Worm (Caenorhabditis elegans): ENCODE data around the gene wrt-9.

Gene wrt-9

ce11 chrX:1603709-1604108 lies 27.3 kb downstream of the wrt-9 start:
- peak; percentile 75 for TF ChIP-seq elt-2 (tag; optimal IDR thresholded peaks at IDR 0.05)
- no peak for TF ChIP-seq nhr-28 (tag; optimal IDR thresholded peaks at IDR 0.05)
- TF ChIP-seq aly-2 (tag; optimal IDR thresholded peaks at IDR 0.05): no peak
- no peak for TF ChIP-seq ztf-11 (tag; optimal IDR thresholded peaks at IDR 0.05)

ce11 chrX:1604606-1605005 lies 28.2 kb downstream of the wrt-9 start, which contains the start of gene H11E01.3:
Gene H11E01.3, plus strand, starts transcription at chrX:1604906.
- no peak for TF ChIP-seq fos-1 (tag; optimal IDR thresholded peaks at IDR 0.05)

ce11 chrX:1612948-1613347 lies 36.5 kb downstream of the wrt-9 start:
- TF ChIP-seq eor-1 (tag; optimal IDR thresholded peaks at IDR 0.05) (no peak), pqm-1 (tag; optimal IDR thresholded peaks at IDR 0.05) (no peak), fkh-10 (GFP tag; optimal IDR thresholded peaks at IDR 0.05) (no peak), nhr-23 (tag; optimal IDR thresholded peaks at IDR 0.05) (no peak), nhr-76 (tag; optimal IDR thresholded peaks at IDR 0.05) (no peak)

- TF ChIP-seq ceh-28 (tag; optimal IDR thresholded peaks at IDR 0.05) (no peak), nhr-28 (tag; optimal IDR thresholded peaks at IDR 0.05) (no peak), egl-27 (tag; optimal IDR thresholded peaks at IDR 0.05) (no peak), elt-3 (tag; optimal IDR thresholded peaks at IDR 0.05) (no peak), skn-1 (tag; optimal IDR thresholded peaks at IDR 0.05) (no peak), ceh-16 (tag; optimal IDR thresholded peaks at IDR 0.05) (no peak), nhr-43 (tag; optimal IDR thresholded peaks at IDR 0.05; ENCODE audit: poor library complexity, severe bottlenecking) (no peak), mdl-1 (tag; optimal IDR thresholded peaks at IDR 0.05) (no peak), nhr-237 (tag; optimal IDR thresholded peaks at IDR 0.05) (no peak), nhr-12 (tag; optimal IDR thresholded peaks at IDR 0.05) (no peak), hmg-11 (tag; optimal IDR thresholded peaks at IDR 0.05) (no peak), unc-62 (GFP tag; optimal IDR thresholded peaks at IDR 0.05) (no peak), ama-1 (optimal IDR thresholded peaks at IDR 0.05) (no peak), nhr-67 (tag; optimal IDR thresholded peaks at IDR 0.05) (no peak)
These were observed 37.4 kb downstream of the wrt-9 start for ce11 chrX:1613860-1614259.

ce11 chrX:1620678-1621449 lies 44.4 kb downstream of the wrt-9 start, which contains the start of gene H11E01.2:
Gene H11E01.2, plus strand, starts transcription at chrX:1621057.
- no peak for TF ChIP-seq zag-1 (tag; optimal IDR thresholded peaks at IDR 0.05)
- TF ChIP-seq ceh-16 (tag; optimal IDR thresholded peaks at IDR 0.05): no peak
- TF ChIP-seq nhr-43 (tag; optimal IDR thresholded peaks at IDR 0.05; ENCODE audit: poor library complexity, severe bottlenecking): peak; percentile 17
- no peak for TF ChIP-seq nhr-76 (tag; optimal IDR thresholded peaks at IDR 0.05)

ce11 chrX:1623048-1623447 lies 46.6 kb downstream of the wrt-9 start:
- TF ChIP-seq nhr-237 (tag; optimal IDR thresholded peaks at IDR 0.05): no peak
- no peak for TF ChIP-seq nhr-77 (tag; optimal IDR thresholded peaks at IDR 0.05)
- no peak for TF ChIP-seq skn-1 (tag; optimal IDR thresholded peaks at IDR 0.05)
- TF ChIP-seq ceh-9 (tag; optimal IDR thresholded peaks at IDR 0.05): no peak
- no peak for TF ChIP-seq nhr-28 (tag; optimal IDR thresholded peaks at IDR 0.05)
- TF ChIP-seq elt-1 (tag; optimal IDR thresholded peaks at IDR 0.05): no peak
- TF ChIP-seq pha-4 (tag; optimal IDR thresholded peaks at IDR 0.05): no peak
- no peak for TF ChIP-seq egl-5 (tag; optimal IDR thresholded peaks at IDR 0.05)

ce11 chrX:1627013-1627412 lies 50.6 kb downstream of the wrt-9 start:
- peak; percentile 98 for TF ChIP-seq pha-4 (tag; optimal IDR thresholded peaks at IDR 0.05)
- TF ChIP-seq lsy-12 (tag; optimal IDR thresholded peaks at IDR 0.05): peak; percentile 94
- TF ChIP-seq nhr-11 (tag; optimal IDR thresholded peaks at IDR 0.05): peak; percentile 95
- no peak for TF ChIP-seq sea-2 (GFP tag; optimal IDR thresholded peaks at IDR 0.05)
- TF ChIP-seq hmg-11 (tag; optimal IDR thresholded peaks at IDR 0.05): peak; percentile 97
- no peak for TF ChIP-seq ama-1 (optimal IDR thresholded peaks at IDR 0.05)
- peak; percentile 14 for TF ChIP-seq ztf-11 (tag; optimal IDR thresholded peaks at IDR 0.05)
- peak; percentile 54 for TF ChIP-seq unc-39 (tag; optimal IDR thresholded peaks at IDR 0.05)
- TF ChIP-seq elt-3 (tag; optimal IDR thresholded peaks at IDR 0.05): peak in 2 of 3 experiments; percentile 84 to 98
- peak; percentile 89 for TF ChIP-seq nhr-76 (tag; optimal IDR thresholded peaks at IDR 0.05)
- TF ChIP-seq jun-1 (tag; optimal IDR thresholded peaks at IDR 0.05): peak; percentile 99
- TF ChIP-seq ceh-82 (tag; optimal IDR thresholded peaks at IDR 0.05): peak; percentile 97
- peak; percentile 89 for TF ChIP-seq nfya-1 (tag; optimal IDR thresholded peaks at IDR 0.05; ENCODE audit: insufficient read depth)
- peak; percentile 23 for TF ChIP-seq lin-15B (tag; optimal IDR thresholded peaks at IDR 0.05)
- peak; percentile 98 for TF ChIP-seq nhr-43 (tag; optimal IDR thresholded peaks at IDR 0.05; ENCODE audit: poor library complexity, severe bottlenecking)
- TF ChIP-seq R02D3.7 (tag; optimal IDR thresholded peaks at IDR 0.05): peak; percentile 91
- peak; percentile 98 for TF ChIP-seq nhr-77 (tag; optimal IDR thresholded peaks at IDR 0.05)
- peak; percentile 45 for TF ChIP-seq elt-1 (tag; optimal IDR thresholded peaks at IDR 0.05)
- TF ChIP-seq nhr-23 (tag; optimal IDR thresholded peaks at IDR 0.05): peak; percentile 96
- TF ChIP-seq elt-2 (tag; optimal IDR thresholded peaks at IDR 0.05): peak; percentile 78
- peak; percentile 84 for TF ChIP-seq nhr-25 (tag; optimal IDR thresholded peaks at IDR 0.05)
- TF ChIP-seq nhr-12 (tag; optimal IDR thresholded peaks at IDR 0.05): peak; percentile 21

Measured in whole organism, L3 larva.